Fruit fly (Drosophila melanogaster) whole organism, embryonic: ENCODE results near the gene CG17738.
A peak's percentile ranks its signal among the peaks of the same experiment; 100 is the strongest.

Source experiments
- Atf-2 ChIP-seq: fragments of 200-800 bp; sonication (Bioruptor generic); optimal IDR thresholded peaks from 2 replicates; lab custom pipeline; 2016; ENCODE audit warnings: missing biosample characterization, missing genetic modification characterization
- Bteb2 ChIP-seq: fragments of 200-800 bp; sonication (Bioruptor generic); optimal IDR thresholded peaks from 2 replicates; lab custom pipeline; 2016; ENCODE audit warnings: missing biosample characterization, missing genetic modification characterization
- CG10462 ChIP-seq: fragments of 200-800 bp; sonication (Bioruptor generic); optimal IDR thresholded peaks from 2 replicates; lab custom pipeline; 2016; ENCODE audit warnings: missing biosample characterization, missing genetic modification characterization
- CG14710 ChIP-seq: fragments of 200-800 bp; sonication (Bioruptor generic); optimal IDR thresholded peaks from 3 replicates; lab custom pipeline; 2019; ENCODE audit warnings: missing biosample characterization, mild to moderate bottlenecking, missing genetic modification characterization, moderate library complexity
- CG16813 ChIP-seq: fragments of 200-800 bp; sonication (Bioruptor generic); IDR thresholded peaks from 3 replicates; pipeline ENCODE4 v1.3.6; 2022; ENCODE audit warnings: missing biosample characterization, missing genetic modification characterization; ENCODE audit not compliant: partially characterized antibody
- CG17361 ChIP-seq: fragments of 200-800 bp; sonication (Bioruptor generic); IDR thresholded peaks from 3 replicates; pipeline ENCODE4 v1.3.6; 2022; ENCODE audit warnings: missing biosample characterization, missing genetic modification characterization
- CG18011 ChIP-seq: fragments of 200-800 bp; sonication (Bioruptor generic); optimal IDR thresholded peaks from 2 replicates; lab custom pipeline; 2017; ENCODE audit warnings: missing biosample characterization, missing genetic modification characterization, mild to moderate bottlenecking, moderate library complexity, missing genotype
- CG18262 ChIP-seq: fragments of 200-800 bp; optimal IDR thresholded peaks from 3 replicates; lab custom pipeline; 2019; ENCODE audit warnings: missing biosample characterization, mild to moderate bottlenecking, missing genetic modification characterization, moderate library complexity
- CG2129 ChIP-seq: fragments of 200-800 bp; sonication (Bioruptor generic); IDR thresholded peaks from 2 replicates; pipeline ENCODE4 v1.3.6; 2022; ENCODE audit warnings: missing biosample characterization, missing genetic modification characterization; ENCODE audit not compliant: partially characterized antibody
- CG2199 ChIP-seq: fragments of 200-800 bp; sonication (Bioruptor generic); IDR thresholded peaks from 3 replicates; pipeline ENCODE4 v1.3.6; 2022; ENCODE audit warnings: missing biosample characterization, missing genetic modification characterization
- CG30020 ChIP-seq: fragments of 200-800 bp; optimal IDR thresholded peaks from 2 replicates; lab custom pipeline; 2019; ENCODE audit warnings: missing biosample characterization, mild to moderate bottlenecking, missing genetic modification characterization, moderate library complexity
- CG3407 ChIP-seq: fragments of 200-800 bp; sonication (Bioruptor generic); optimal IDR thresholded peaks from 2 replicates; lab custom pipeline; 2018; ENCODE audit warnings: missing biosample characterization, mild to moderate bottlenecking, missing genetic modification characterization
- CG34422 ChIP-seq: fragments of 200-800 bp; sonication (Bioruptor generic); IDR thresholded peaks from 3 replicates; pipeline ENCODE4 v1.3.6; 2022; ENCODE audit warnings: missing biosample characterization, missing genetic modification characterization
- CG42726 ChIP-seq: fragments of 200-800 bp; sonication (Bioruptor generic); IDR thresholded peaks from 2 replicates; pipeline ENCODE4 v1.3.6; 2022; ENCODE audit warnings: missing biosample characterization, missing genetic modification characterization; ENCODE audit not compliant: partially characterized antibody
- CG4617 ChIP-seq: fragments of 200-800 bp; sonication (Bioruptor generic); optimal IDR thresholded peaks from 3 replicates; lab custom pipeline; 2016; ENCODE audit warnings: missing biosample characterization, missing genetic modification characterization, borderline replicate concordance
- CG6272 ChIP-seq: fragments of 200-800 bp; sonication (Bioruptor generic); IDR thresholded peaks from 2 replicates; pipeline ENCODE4 v1.3.6; 2022; ENCODE audit warnings: missing biosample characterization, missing genetic modification characterization
- CG9817 ChIP-seq: fragments of 200-800 bp; sonication (Bioruptor generic); optimal IDR thresholded peaks from 2 replicates; lab custom pipeline; 2018; ENCODE audit warnings: missing biosample characterization, mild to moderate bottlenecking, missing genetic modification characterization, moderate library complexity
- Dip3 ChIP-seq: fragments of 200-800 bp; sonication (Bioruptor generic); optimal IDR thresholded peaks from 3 replicates; lab custom pipeline; 2016; ENCODE audit warnings: missing biosample characterization, missing genetic modification characterization
- E2f1 ChIP-seq: fragments of 200-800 bp; sonication (Bioruptor generic); IDR thresholded peaks from 2 replicates; pipeline ENCODE4 v1.3.6; 2022; ENCODE audit warnings: missing biosample characterization, missing genetic modification characterization
- E2f2 ChIP-seq: fragments of 200-800 bp; sonication (Bioruptor generic); IDR thresholded peaks from 2 replicates; pipeline ENCODE4 v1.3.6; 2022; ENCODE audit warnings: missing biosample characterization, missing genetic modification characterization
- Ets97D ChIP-seq: fragments of 200-800 bp; sonication (Bioruptor generic); optimal IDR thresholded peaks from 3 replicates; lab custom pipeline; 2016; ENCODE audit warnings: missing biosample characterization, missing genetic modification characterization
- Fer3 ChIP-seq: fragments of 200-800 bp; sonication (Bioruptor generic); optimal IDR thresholded peaks from 2 replicates; lab custom pipeline; 2018; ENCODE audit warnings: missing biosample characterization, mild to moderate bottlenecking, missing genetic modification characterization, moderate library complexity
- Gsc ChIP-seq: fragments of 200-800 bp; sonication (Bioruptor generic); IDR thresholded peaks from 2 replicates; pipeline ENCODE4 v1.3.6; 2022; ENCODE audit warnings: missing biosample characterization, missing genetic modification characterization
- HmgZ ChIP-seq: fragments of 200-800 bp; sonication (Bioruptor generic); optimal IDR thresholded peaks from 2 replicates; lab custom pipeline; 2018; ENCODE audit warnings: missing biosample characterization, mild to moderate bottlenecking, missing genetic modification characterization
- MBD-R2 ChIP-seq: fragments of 200-800 bp; sonication (Bioruptor generic); IDR thresholded peaks from 2 replicates; pipeline ENCODE4 v1.3.6; 2022; ENCODE audit warnings: missing biosample characterization, missing genetic modification characterization
- MTF-1 ChIP-seq: fragments of 200-800 bp; sonication (Bioruptor generic); optimal IDR thresholded peaks from 2 replicates; lab custom pipeline; 2018; ENCODE audit warnings: missing biosample characterization, mild to moderate bottlenecking, missing genetic modification characterization, borderline replicate concordance
- NFAT ChIP-seq: fragments of 200-800 bp; sonication (Bioruptor generic); IDR thresholded peaks from 2 replicates; pipeline ENCODE4 v1.3.6; 2022; ENCODE audit warnings: missing biosample characterization, missing genetic modification characterization
- Ssrp ChIP-seq: fragments of 200-800 bp; sonication (Bioruptor generic); optimal IDR thresholded peaks from 2 replicates; lab custom pipeline; 2018; ENCODE audit warnings: missing biosample characterization, mild to moderate bottlenecking, missing genetic modification characterization, moderate library complexity
- Stat92E ChIP-seq, 3 experiments: fragments of >200 bp in 2 of 3; fragments of 200-800 bp in 1 of 3; sonication (Bioruptor generic) in 1 of 3; optimal IDR thresholded peaks; 2 replicates each; lab custom pipeline; 2017 to 2019; ENCODE audit warnings: missing biosample characterization in 3 of 3, missing genetic modification characterization in 3 of 3, mild to moderate bottlenecking in 1 of 3, moderate library complexity in 1 of 3
- Taf1 ChIP-seq: fragments of 200-800 bp; sonication (Bioruptor generic); IDR thresholded peaks from 2 replicates; pipeline ENCODE4 v1.3.6; 2022; ENCODE audit warnings: missing biosample characterization, missing genetic modification characterization
- Xbp1 ChIP-seq: fragments of 200-800 bp; sonication (Bioruptor generic); optimal IDR thresholded peaks from 3 replicates; lab custom pipeline; 2016; ENCODE audit warnings: missing biosample characterization, mild to moderate bottlenecking, missing genetic modification characterization
- al ChIP-seq: fragments of 200-800 bp; sonication (Bioruptor generic); IDR thresholded peaks from 2 replicates; pipeline ENCODE4 v1.3.6; 2022; ENCODE audit warnings: missing biosample characterization, missing genetic modification characterization
- ase ChIP-seq: fragments of 200-800 bp; sonication (Bioruptor generic); IDR thresholded peaks from 3 replicates; pipeline ENCODE4 v1.3.6; 2022; ENCODE audit warnings: missing biosample characterization, missing genetic modification characterization
- cato ChIP-seq: fragments of 200-800 bp; sonication (Bioruptor generic); optimal IDR thresholded peaks from 2 replicates; lab custom pipeline; 2016; ENCODE audit warnings: missing biosample characterization, missing genetic modification characterization, borderline replicate concordance
- da ChIP-seq: fragments of 200-800 bp; sonication (Bioruptor generic); optimal IDR thresholded peaks from 2 replicates; lab custom pipeline; 2016; ENCODE audit warnings: missing biosample characterization, missing genetic modification characterization
- dimm ChIP-seq: fragments of 200-800 bp; sonication (Bioruptor generic); IDR thresholded peaks from 2 replicates; pipeline ENCODE4 v1.3.6; 2022; ENCODE audit warnings: missing biosample characterization, missing genetic modification characterization
- ewg ChIP-seq: fragments of 200-800 bp; sonication (Bioruptor generic); optimal IDR thresholded peaks from 3 replicates; lab custom pipeline; 2017; ENCODE audit warnings: mild to moderate bottlenecking, missing biosample characterization, missing genetic modification reagents, missing genetic modification characterization
- eyg ChIP-seq: fragments of 200-800 bp; sonication (Bioruptor generic); optimal IDR thresholded peaks from 3 replicates; lab custom pipeline; 2016; ENCODE audit warnings: missing biosample characterization, missing genetic modification characterization
- grau ChIP-seq: fragments of 200-800 bp; optimal IDR thresholded peaks from 3 replicates; lab custom pipeline; 2019; ENCODE audit warnings: missing biosample characterization, mild to moderate bottlenecking, missing genetic modification characterization, moderate library complexity
- gt ChIP-seq: fragments of 200-800 bp; sonication (Bioruptor generic); IDR thresholded peaks from 2 replicates; pipeline ENCODE4 v1.3.6; 2022; ENCODE audit warnings: missing biosample characterization, missing genetic modification characterization
- ham ChIP-seq: fragments of 200-800 bp; sonication (Bioruptor generic); IDR thresholded peaks from 2 replicates; pipeline ENCODE4 v1.3.6; 2022; ENCODE audit warnings: missing biosample characterization, missing genetic modification characterization
- inv ChIP-seq: fragments of 200-800 bp; sonication (Bioruptor generic); IDR thresholded peaks from 2 replicates; pipeline ENCODE4 v1.3.6; 2022; ENCODE audit warnings: missing biosample characterization, missing genetic modification characterization; ENCODE audit not compliant: partially characterized antibody
- ken ChIP-seq: fragments of 200-800 bp; sonication (Bioruptor generic); IDR thresholded peaks from 3 replicates; pipeline ENCODE4 v1.3.6; 2022; ENCODE audit warnings: missing biosample characterization, missing genetic modification characterization
- klu ChIP-seq: fragments of 200-800 bp; sonication (Bioruptor generic); IDR thresholded peaks from 2 replicates; pipeline ENCODE4 v1.3.6; 2022; ENCODE audit warnings: missing biosample characterization, missing genetic modification characterization
- org-1 ChIP-seq: fragments of 200-800 bp; sonication (Bioruptor generic); optimal IDR thresholded peaks from 2 replicates; lab custom pipeline; 2017; ENCODE audit warnings: missing biosample characterization, missing genetic modification characterization
- pan ChIP-seq, 4 experiments: fragments of >200 bp in 3 of 4; fragments of 200-800 bp in 1 of 4; sonication (Bioruptor generic) in 1 of 4; optimal IDR thresholded peaks in 3 of 4; IDR thresholded peaks in 1 of 4; 2 replicates each; pipeline versions ENCODE4 v1.3.6 to Lab custom; 2017 to 2022; ENCODE audit warnings: missing biosample characterization in 2 of 4, missing genetic modification characterization in 2 of 4, mixed read lengths in 1 of 4
- phol ChIP-seq: fragments of 200-800 bp; sonication (Bioruptor generic); optimal IDR thresholded peaks from 3 replicates; lab custom pipeline; 2018; ENCODE audit warnings: missing biosample characterization, mild to moderate bottlenecking, missing genetic modification characterization, moderate library complexity
- shn ChIP-seq: fragments of 200-800 bp; sonication (Bioruptor generic); optimal IDR thresholded peaks from 3 replicates; lab custom pipeline; 2016; ENCODE audit warnings: missing biosample characterization, missing genetic modification characterization
- tup ChIP-seq: fragments of 200-800 bp; sonication (Bioruptor generic); optimal IDR thresholded peaks from 2 replicates; lab custom pipeline; 2016; ENCODE audit warnings: missing biosample characterization, mild to moderate bottlenecking, missing genetic modification characterization, moderate library complexity
- vnd ChIP-seq: fragments of 200-800 bp; sonication (Bioruptor generic); IDR thresholded peaks from 3 replicates; pipeline ENCODE4 v1.3.6; 2022; ENCODE audit warnings: missing biosample characterization, missing genetic modification characterization; ENCODE audit not compliant: partially characterized antibody

Gene CG17738

dm6 chr3R:12222093-12222492 lies 48.6 kb upstream of the CG17738 start, which contains the start of gene Rsbp15 (continued):
- TF ChIP-seq phol (tag; lab: Kevin White, UChicago) = peak; percentile 13
- TF ChIP-seq dimm (GFP tag; lab: Robert Waterston, UW) = no peak
- TF ChIP-seq CG16813 (GFP tag; lab: Robert Waterston, UW) = peak; percentile 47; the same call in 2 of the 3 replicates
- peak; percentile 36; the same call in 1 of the 2 replicates for TF ChIP-seq inv (GFP tag; lab: Robert Waterston, UW)
- TF ChIP-seq Xbp1 (GFP tag; lab: Kevin White, UChicago) = peak; percentile 4
- no peak for TF ChIP-seq MBD-R2 (GFP tag; lab: Robert Waterston, UW)
- TF ChIP-seq Bteb2 (GFP tag; lab: Kevin White, UChicago) = no peak
- TF ChIP-seq CG4617 (GFP tag; lab: Kevin White, UChicago) = no peak
- TF ChIP-seq ham (GFP tag; lab: Robert Waterston, UW) = no peak
- TF ChIP-seq CG42726 (GFP tag; lab: Robert Waterston, UW) = 0 out of 2 replicates have a peak, but pooled peaks have one; percentile 48
- no peak for TF ChIP-seq CG3407 (GFP tag; lab: Kevin White, UChicago)
- no peak for TF ChIP-seq ewg (GFP tag; lab: Kevin White, UChicago)
- TF ChIP-seq Gsc (GFP tag; lab: Robert Waterston, UW) = no peak
- TF ChIP-seq HmgZ (tag; lab: Kevin White, UChicago) = peak; percentile 61
- TF ChIP-seq da (GFP tag; lab: Kevin White, UChicago) = no peak
- no peak for TF ChIP-seq klu (GFP tag; lab: Robert Waterston, UW)
- peak; percentile 65; the same call in 2 of the 3 replicates for TF ChIP-seq CG2199 (GFP tag; lab: Robert Waterston, UW)
- TF ChIP-seq Fer3 (tag; lab: Kevin White, UChicago) = no peak
- TF ChIP-seq org-1 = no peak
- TF ChIP-seq Atf-2 (GFP tag; lab: Kevin White, UChicago) = no peak
- no peak for TF ChIP-seq CG17361 (GFP tag; lab: Robert Waterston, UW)
- TF ChIP-seq CG2129 = no peak
- TF ChIP-seq gt = no peak
- TF ChIP-seq al = no peak
- TF ChIP-seq eyg (GFP tag; lab: Kevin White, UChicago) = no peak
- no peak for TF ChIP-seq CG9817 (tag; lab: Kevin White, UChicago)
- TF ChIP-seq CG18262 (tag; lab: Kevin White, UChicago) = no peak
- peak; percentile 43; the same call in 1 of the 2 replicates for TF ChIP-seq NFAT (GFP tag; lab: Robert Waterston, UW)
- no peak for TF ChIP-seq CG14710 (tag; lab: Kevin White, UChicago)
- TF ChIP-seq cato = no peak
- TF ChIP-seq shn = no peak
- TF ChIP-seq E2f2 (GFP tag; lab: Robert Waterston, UW) = peak; percentile 39; the same call in 1 of the 2 replicates
- TF ChIP-seq CG10462 (GFP tag; lab: Kevin White, UChicago) = no peak
- TF ChIP-seq MTF-1 (GFP tag; lab: Kevin White, UChicago) = no peak
- TF ChIP-seq tup = no peak
- no peak for TF ChIP-seq Taf1 (GFP tag; lab: Robert Waterston, UW)
- no peak for TF ChIP-seq pan (optimal IDR thresholded peaks at IDR 0.05; lab: Kevin White, UChicago)
- TF ChIP-seq pan (GFP tag; optimal IDR thresholded peaks at IDR 0.05 in 1 of 2, IDR thresholded peaks at IDR 0.05 in 1 of 2) = no peak
- TF ChIP-seq Ssrp (tag; lab: Kevin White, UChicago) = no peak
- TF ChIP-seq ase = peak; percentile 41; the same call in 1 of the 3 replicates
- TF ChIP-seq CG30020 (tag; lab: Kevin White, UChicago) = no peak
- peak; percentile 33; the same call in 1 of the 2 replicates for TF ChIP-seq CG6272 (GFP tag; lab: Robert Waterston, UW)
- TF ChIP-seq vnd = 0 out of 3 replicates have a peak, but pooled peaks have one; percentile 15
- peak; percentile 1 for TF ChIP-seq Ets97D (GFP tag; lab: Kevin White, UChicago)
- no peak for TF ChIP-seq Stat92E (GFP tag; optimal IDR thresholded peaks at IDR 0.05; lab: Kevin White, UChicago)
- TF ChIP-seq CG18011 = no peak
- no peak for TF ChIP-seq grau (tag; lab: Kevin White, UChicago)
- TF ChIP-seq Dip3 = no peak
- no peak for TF ChIP-seq CG34422 (GFP tag; lab: Robert Waterston, UW)
- no peak for TF ChIP-seq E2f1 (GFP tag; lab: Robert Waterston, UW)
- 0 out of 3 replicates have a peak, but pooled peaks have one; percentile 16 for TF ChIP-seq ken (GFP tag; lab: Robert Waterston, UW)
